Fruit fly (Drosophila melanogaster): ENCODE results near the gene Esp.

Gene Esp

dm6 chr3R:24813637-24814301 is 28.0 kb upstream of the Esp start, which contains the start of the genes lili and CG34150 (continued):
- peak; percentile 3 for TF ChIP-seq pnt (GFP tag; optimal IDR thresholded peaks at IDR 0.05)
- peak; percentile 62 for TF ChIP-seq Atf-2 (GFP tag; optimal IDR thresholded peaks at IDR 0.05)
- peak; percentile 57 for TF ChIP-seq CG10979 (tag; optimal IDR thresholded peaks at IDR 0.05)
- TF ChIP-seq CG13296 (GFP tag; optimal IDR thresholded peaks at IDR 0.05) = peak; percentile 74
- peak; percentile 53 for TF ChIP-seq caup (GFP tag; optimal IDR thresholded peaks at IDR 0.05; ENCODE audit: severe bottlenecking)
- no peak for TF ChIP-seq Trl (optimal IDR thresholded peaks at IDR 0.05)
- TF ChIP-seq Trl (GFP tag; optimal IDR thresholded peaks at IDR 0.05) = peak; percentile 80
- TF ChIP-seq bab2 (GFP tag; optimal IDR thresholded peaks at IDR 0.05) = peak; percentile 76
- peak; percentile 83 for TF ChIP-seq BEAF-32 (GFP tag; optimal IDR thresholded peaks at IDR 0.05)
- TF ChIP-seq tup (GFP tag; optimal IDR thresholded peaks at IDR 0.05) = no peak
- peak; percentile 71; the same call in 2 of the 3 replicates for TF ChIP-seq Opbp (GFP tag; IDR thresholded peaks at IDR 0.05; ENCODE audit: partially characterized antibody)
- TF ChIP-seq sens-2 (GFP tag; IDR thresholded peaks at IDR 0.05) = no peak
- TF ChIP-seq CG15011 (GFP tag; optimal IDR thresholded peaks at IDR 0.05) = no peak
- TF ChIP-seq grn (GFP tag; optimal IDR thresholded peaks at IDR 0.05) = no peak
- TF ChIP-seq CG14050 (GFP tag; IDR thresholded peaks at IDR 0.05) = peak; percentile 48; the same call in 1 of the 3 replicates
- TF ChIP-seq prd (optimal IDR thresholded peaks at IDR 0.05) = no peak
- TF ChIP-seq prd (GFP tag; IDR thresholded peaks at IDR 0.05) = peak; percentile 84
- peak; percentile 13 for TF ChIP-seq CG3407 (GFP tag; optimal IDR thresholded peaks at IDR 0.05)
- peak; percentile 93 for TF ChIP-seq MBD-R2 (GFP tag; IDR thresholded peaks at IDR 0.05)
- no peak for TF ChIP-seq crol (GFP tag; IDR thresholded peaks at IDR 0.05)
- peak; percentile 80 for TF ChIP-seq bbx (GFP tag; IDR thresholded peaks at IDR 0.05; ENCODE audit: partially characterized antibody)
- TF ChIP-seq CHES-1-like (GFP tag; optimal IDR thresholded peaks at IDR 0.05) = peak; percentile 80
- TF ChIP-seq Antp (GFP tag; optimal IDR thresholded peaks at IDR 0.05) = peak; percentile 55
- peak; percentile 86 for TF ChIP-seq CG2712 (tag; optimal IDR thresholded peaks at IDR 0.05)
- TF ChIP-seq CG9876 (GFP tag; optimal IDR thresholded peaks at IDR 0.05) = no peak
- TF ChIP-seq her (GFP tag; optimal IDR thresholded peaks at IDR 0.05) = no peak
- TF ChIP-seq CG12104 (GFP tag; optimal IDR thresholded peaks at IDR 0.05) = peak; percentile 52
- peak; percentile 64 for TF ChIP-seq CG1233 (GFP tag; optimal IDR thresholded peaks at IDR 0.05)
- peak; percentile 53 for TF ChIP-seq repo (GFP tag; optimal IDR thresholded peaks at IDR 0.05)
- peak; percentile 72 for TF ChIP-seq CG6272 (GFP tag; IDR thresholded peaks at IDR 0.05)
- peak; percentile 43 for TF ChIP-seq gsb-n (tag; optimal IDR thresholded peaks at IDR 0.05)
- TF ChIP-seq CG8089 (GFP tag; optimal IDR thresholded peaks at IDR 0.05) = peak; percentile 57
- peak; percentile 71 for TF ChIP-seq ssp (GFP tag; IDR thresholded peaks at IDR 0.05)
- TF ChIP-seq tio (GFP tag; optimal IDR thresholded peaks at IDR 0.05) = peak; percentile 54
- peak; percentile 86 for TF ChIP-seq B-H2 (GFP tag; optimal IDR thresholded peaks at IDR 0.05)
- peak; percentile 32 for TF ChIP-seq CG2202 (tag; optimal IDR thresholded peaks at IDR 0.05)
- peak; percentile 71 for TF ChIP-seq Doc3 (GFP tag; IDR thresholded peaks at IDR 0.05; ENCODE audit: partially characterized antibody)
- peak; percentile 68; the same call in 1 of the 2 replicates for TF ChIP-seq Awh (GFP tag; IDR thresholded peaks at IDR 0.05)
- TF ChIP-seq CG33213 (GFP tag; optimal IDR thresholded peaks at IDR 0.05) = peak; percentile 54
- peak; percentile 91 for TF ChIP-seq CG14710 (tag; optimal IDR thresholded peaks at IDR 0.05)
- TF ChIP-seq ind (GFP tag; optimal IDR thresholded peaks at IDR 0.05) = peak; percentile 73
- peak; percentile 62 for TF ChIP-seq NC2β (GFP tag; optimal IDR thresholded peaks at IDR 0.05)
- peak; percentile 90 for TF ChIP-seq Jarid2 (GFP tag; optimal IDR thresholded peaks at IDR 0.05)
- no peak for TF ChIP-seq ase (GFP tag; IDR thresholded peaks at IDR 0.05)
- no peak for TF ChIP-seq Hr78 (GFP tag; optimal IDR thresholded peaks at IDR 0.05)
- TF ChIP-seq Dip2 (GFP tag; IDR thresholded peaks at IDR 0.05) = no peak
- TF ChIP-seq Optix (GFP tag; IDR thresholded peaks at IDR 0.05) = no peak
- peak; percentile 36; the same call in 1 of the 3 replicates for TF ChIP-seq jigr1 (GFP tag; IDR thresholded peaks at IDR 0.05)
- TF ChIP-seq CG13123 (GFP tag; optimal IDR thresholded peaks at IDR 0.05) = peak; percentile 58
- peak; percentile 73 for TF ChIP-seq CG32772 (GFP tag; IDR thresholded peaks at IDR 0.05)
